Worm (Caenorhabditis elegans): ENCODE results near the gene F41F3.9.

ce11 chrV:4617260-4617659 lies 38.0 kb upstream of the F41F3.9 start, which contains the start of gene sumv-2:
- TF ChIP-seq ceh-28 (tag; optimal IDR thresholded peaks at IDR 0.05) (no peak), R02D3.7 (tag; optimal IDR thresholded peaks at IDR 0.05) (no peak), pqm-1 (tag; optimal IDR thresholded peaks at IDR 0.05) (no peak), tbx-2 (tag; optimal IDR thresholded peaks at IDR 0.05) (no peak)

All from whole organism, L3 larva.